Worm (Caenorhabditis elegans) whole organism, L4/young adult: ENCODE measurements around the gene Y61A9LA.10.

Experiments
- W03F9.2 ChIP-seq: fragments of 150-350 bp; optimal IDR thresholded peaks from 2 replicates; lab custom pipeline; 2014; ENCODE audit warnings: missing biosample characterization, missing genetic modification characterization
- dao-5 ChIP-seq: sonication (generic microtip); optimal IDR thresholded peaks from 2 replicates; lab custom pipeline; 2016; ENCODE audit warnings: missing genotype, missing genetic modification characterization, moderate library complexity, missing compliant biosample characterization
- him-1 ChIP-seq: sonication (generic microtip); optimal IDR thresholded peaks from 2 replicates; lab custom pipeline; 2016; ENCODE audit warnings: missing genotype, missing genetic modification reagents, missing genetic modification characterization, missing compliant biosample characterization

The Y61A9LA.10 gene

ce11 chrV:4615802-4616201 lies at the start of gene Y61A9LA.10, which contains the start of gene F54D11.4:
Gene Y61A9LA.10 (minus strand): TSS chrV:4615817.
Gene F54D11.4 (plus strand): TSS chrV:4616151.
- peak; percentile 88 for TF ChIP-seq W03F9.2 (tag; lab: Kevin White, UChicago)
- TF ChIP-seq dao-5 (tag; lab: Kevin White, UChicago), result no peak
- no peak for TF ChIP-seq him-1 (tag; lab: Kevin White, UChicago)

- TF ChIP-seq dao-5 (tag; lab: Kevin White, UChicago) (no peak), him-1 (tag; lab: Kevin White, UChicago) (no peak), W03F9.2 (tag; lab: Kevin White, UChicago) (no peak)
Observed at ce11 chrV:4662400-4662799, 46.8 kb upstream of the Y61A9LA.10 start, which contains the start of gene srx-74. Gene srx-74 (minus strand): TSS chrV:4662500.

- TF ChIP-seq him-1 (tag; lab: Kevin White, UChicago) (no peak), dao-5 (tag; lab: Kevin White, UChicago) (no peak), W03F9.2 (tag; lab: Kevin White, UChicago) (no peak)
Observed at ce11 chrV:4655175-4655574, 39.6 kb upstream of the Y61A9LA.10 start, which contains the start of gene F41F3.9. Gene F41F3.9 (plus strand): TSS chrV:4655475.

DNA sequence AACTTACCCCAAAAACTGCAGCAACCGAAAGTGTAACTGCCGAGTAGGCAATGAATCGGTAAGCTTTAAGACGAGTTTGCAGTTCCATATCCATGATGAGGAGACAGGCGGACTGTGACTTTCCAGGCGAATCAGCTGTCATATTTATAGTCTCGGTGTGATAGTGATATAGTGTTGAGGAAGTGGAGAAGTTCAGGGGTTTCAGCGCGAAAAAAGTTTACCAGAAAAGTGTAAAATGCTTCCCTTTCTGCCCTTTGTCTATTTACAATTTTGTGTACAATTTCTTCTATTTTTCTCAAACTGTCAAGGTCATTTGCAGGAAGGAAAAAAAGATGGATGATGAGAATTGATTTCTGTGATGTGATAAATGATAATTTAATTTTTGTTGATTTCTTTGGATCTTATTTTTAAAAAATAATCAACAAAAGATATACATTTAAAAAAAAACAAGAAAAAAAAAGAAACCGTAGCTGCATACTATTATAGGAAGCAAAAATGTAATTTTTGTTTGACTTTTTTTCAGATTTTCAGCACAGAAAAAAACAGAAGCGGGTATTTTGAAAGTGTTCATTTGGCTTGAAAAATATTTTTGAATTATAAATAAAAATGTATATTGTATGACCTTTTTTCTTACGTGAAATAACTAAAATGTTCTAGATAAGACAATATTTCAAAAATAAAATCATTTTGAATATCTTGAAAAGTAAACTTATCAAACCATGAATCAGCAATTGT lies 38.4 kb upstream of the Y61A9LA.10 start, which contains the start of the genes col-139 and F41F3.1:
TSS of gene col-139 (minus strand) at position 101 of the 735 bp plus-strand sequence.
TSS of gene F41F3.1 (plus strand) at position 685 of the 735 bp plus-strand sequence.
- TF ChIP-seq him-1 (tag; lab: Kevin White, UChicago), result no peak
- TF ChIP-seq dao-5 (tag; lab: Kevin White, UChicago), result no peak
- no peak for TF ChIP-seq W03F9.2 (tag; lab: Kevin White, UChicago)

DNA sequence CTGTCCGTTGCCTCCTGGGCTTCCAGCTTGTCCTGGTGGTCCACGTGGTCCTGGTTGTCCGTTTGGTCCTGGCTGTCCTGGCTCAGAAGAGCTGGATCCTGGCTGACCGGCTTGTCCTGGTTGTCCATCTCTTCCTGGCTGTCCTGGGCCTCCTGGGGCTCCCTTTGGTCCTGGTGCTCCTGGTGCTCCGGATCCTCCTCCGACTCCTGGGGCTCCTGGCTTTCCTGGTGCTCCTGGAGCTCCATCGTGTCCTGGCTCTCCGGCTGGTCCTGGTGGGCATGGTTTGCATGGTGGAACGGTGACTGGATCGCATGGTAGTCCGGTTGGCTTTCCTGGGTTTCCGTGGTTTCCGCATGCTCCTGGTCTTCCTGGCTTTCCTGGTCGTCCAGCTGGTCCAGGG lies 37.5 kb upstream of the Y61A9LA.10 start:
- TF ChIP-seq him-1 (tag; lab: Kevin White, UChicago) (no peak), W03F9.2 (tag; lab: Kevin White, UChicago) (no peak), dao-5 (tag; lab: Kevin White, UChicago) (no peak)

DNA sequence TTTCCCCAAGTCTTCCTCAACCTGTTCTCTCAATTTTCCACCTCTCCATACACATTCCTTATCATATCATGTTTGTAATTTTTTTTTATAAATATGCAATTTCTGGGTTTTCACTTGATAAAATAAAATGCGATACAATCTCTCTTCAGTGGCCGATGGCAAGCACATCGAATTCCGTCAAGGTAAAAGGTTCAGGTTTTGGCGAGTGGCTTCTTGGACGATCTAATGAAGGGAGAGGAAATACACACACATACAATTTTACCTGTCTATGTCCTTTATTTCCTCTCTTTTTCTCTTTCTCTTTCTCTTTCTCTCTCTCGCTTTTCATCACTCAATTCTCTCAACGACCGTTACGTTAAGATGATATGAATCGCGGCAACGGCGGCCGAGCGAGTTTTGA lies 35.9 kb upstream of the Y61A9LA.10 start:
- no peak for TF ChIP-seq W03F9.2 (tag; lab: Kevin White, UChicago)

DNA sequence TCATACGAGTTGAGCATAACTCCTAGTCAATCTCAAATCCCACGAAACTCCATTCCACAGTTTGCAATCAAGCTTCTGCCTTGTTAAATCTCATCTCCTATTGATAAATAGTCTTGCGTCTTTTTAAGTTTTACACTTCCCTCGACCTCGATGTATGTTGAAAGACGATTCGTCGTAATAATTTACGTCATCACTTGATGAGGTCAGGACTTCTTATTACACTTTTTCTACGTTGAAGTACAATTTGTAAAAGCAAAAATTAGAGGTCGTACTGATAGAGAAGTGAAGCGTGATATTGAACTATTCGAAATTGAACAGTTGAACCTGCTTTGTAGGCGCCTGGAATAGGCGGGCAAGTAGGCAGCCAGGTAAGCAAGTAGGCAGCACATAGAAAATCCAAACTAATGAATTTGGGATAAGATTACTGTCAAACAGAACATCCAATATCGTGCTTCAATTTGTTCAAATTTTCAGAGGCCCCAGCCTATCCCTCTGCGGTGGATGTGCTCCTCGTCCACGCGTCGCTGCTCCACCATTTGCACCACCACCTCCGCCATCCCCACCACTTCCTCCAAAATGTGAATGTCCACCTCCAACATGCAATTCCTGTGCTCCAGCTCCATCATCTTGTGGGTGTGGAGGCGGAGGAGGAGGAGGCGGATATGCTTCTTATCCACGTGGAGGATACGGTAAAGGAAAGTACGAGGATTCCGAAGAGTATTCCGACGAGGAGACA lies 34.2 kb upstream of the Y61A9LA.10 start:
- no peak for TF ChIP-seq him-1 (tag; lab: Kevin White, UChicago)
- no peak for TF ChIP-seq dao-5 (tag; lab: Kevin White, UChicago)
- TF ChIP-seq W03F9.2 (tag; lab: Kevin White, UChicago), result no peak

ce11 chrV:4648527-4648926 lies 32.9 kb upstream of the Y61A9LA.10 start, which contains the start of gene F41F3.8:
Gene F41F3.8 (plus strand): TSS chrV:4648827.
- TF ChIP-seq dao-5 (tag; lab: Kevin White, UChicago), result no peak
- TF ChIP-seq him-1 (tag; lab: Kevin White, UChicago), result no peak
- TF ChIP-seq W03F9.2 (tag; lab: Kevin White, UChicago), result no peak

DNA sequence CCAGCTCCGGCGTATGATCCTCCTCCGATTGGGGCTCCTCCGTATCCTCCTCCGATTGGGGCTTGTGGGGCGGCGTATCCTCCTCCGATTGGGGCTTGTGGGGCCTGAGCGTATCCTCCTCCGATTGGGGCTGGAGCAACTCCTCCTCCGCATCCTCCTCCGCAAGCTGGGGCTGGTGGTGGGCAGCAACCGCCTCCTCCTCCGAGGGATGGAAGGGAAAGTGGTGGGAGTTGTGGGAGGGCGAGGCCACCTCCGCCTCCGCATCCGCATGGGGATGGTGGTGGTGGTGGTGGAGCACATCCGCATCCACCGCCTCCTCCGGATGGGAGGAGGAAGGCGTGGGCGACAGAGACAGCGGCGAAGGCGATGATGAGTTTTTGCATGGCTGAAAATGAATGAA lies 32.2 kb upstream of the Y61A9LA.10 start, which contains the start of gene F41F3.3:
TSS of gene F41F3.3 (minus strand) at position 383 of the 400 bp plus-strand sequence.
- no peak for TF ChIP-seq him-1 (tag; lab: Kevin White, UChicago)
- TF ChIP-seq W03F9.2 (tag; lab: Kevin White, UChicago), result no peak
- no peak for TF ChIP-seq dao-5 (tag; lab: Kevin White, UChicago)

- no peak for TF ChIP-seq him-1 (tag; lab: Kevin White, UChicago)
- TF ChIP-seq W03F9.2 (tag; lab: Kevin White, UChicago), result no peak
- no peak for TF ChIP-seq dao-5 (tag; lab: Kevin White, UChicago)
Observed at ce11 chrV:4647279-4647819, 31.7 kb upstream of the Y61A9LA.10 start.

DNA sequence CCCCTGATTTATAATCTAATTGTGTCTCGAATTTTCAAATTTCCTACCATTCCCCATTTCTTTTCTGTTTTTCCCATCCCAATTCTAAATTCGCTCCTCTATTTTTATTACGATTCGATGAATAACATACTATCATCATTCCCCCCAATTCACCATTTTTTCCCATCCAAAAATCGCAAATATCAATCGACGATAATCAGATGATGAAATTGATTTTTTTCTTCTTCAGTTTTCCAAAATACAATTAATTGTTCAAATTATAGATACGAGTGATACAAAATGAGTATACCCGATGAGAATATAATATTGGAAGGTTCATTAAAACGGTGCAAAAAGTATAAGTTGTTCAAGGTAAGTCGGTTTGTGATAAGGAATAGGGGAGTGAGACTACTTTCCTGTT lies 27.1 kb upstream of the Y61A9LA.10 start, which contains the start of gene soc-1:
TSS of gene soc-1 (plus strand) at position 262 of the 400 bp plus-strand sequence.
- no peak for TF ChIP-seq W03F9.2 (tag; lab: Kevin White, UChicago)
- no peak for TF ChIP-seq him-1 (tag; lab: Kevin White, UChicago)
- no peak for TF ChIP-seq dao-5 (tag; lab: Kevin White, UChicago)

DNA sequence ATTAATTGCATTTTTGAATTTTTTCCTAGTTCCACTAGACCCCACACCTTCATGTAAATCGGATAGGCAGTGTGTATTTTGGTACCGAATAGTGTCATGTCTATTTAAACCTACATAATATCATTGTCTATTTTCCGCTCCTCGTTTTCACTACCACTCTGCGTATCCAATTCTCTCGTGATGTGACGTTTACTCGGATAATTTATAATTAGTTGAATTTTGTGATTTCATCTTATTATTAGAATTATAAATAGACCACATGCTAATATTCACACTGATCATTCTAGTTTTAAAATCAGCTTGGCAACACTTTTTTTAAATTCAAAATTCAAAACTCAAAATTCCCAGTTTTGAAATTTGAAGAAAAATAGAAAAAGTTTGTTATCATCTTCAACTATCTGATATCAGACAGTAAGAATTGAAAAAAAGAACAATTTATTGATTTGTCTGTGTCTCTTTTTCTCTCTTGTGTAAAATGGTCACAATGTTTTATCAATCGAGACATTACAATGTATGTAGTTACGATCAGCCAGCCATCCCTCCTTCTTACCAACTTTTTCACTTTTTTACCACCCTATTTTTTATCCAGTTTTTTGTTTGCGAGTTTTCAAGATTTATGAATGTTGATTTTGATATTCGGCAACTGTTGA lies 25.0 kb upstream of the Y61A9LA.10 start:
- TF ChIP-seq dao-5 (tag; lab: Kevin White, UChicago), result no peak
- peak; percentile 4 for TF ChIP-seq W03F9.2 (tag; lab: Kevin White, UChicago)
